Fruit fly (Drosophila melanogaster) whole organism, embryonic: ENCODE measurements around the gene MtnE.

Experiments used
- Atf-2 ChIP-seq: fragments of 200-800 bp; sonication (Bioruptor generic); optimal IDR thresholded peaks from 2 replicates; lab custom pipeline; 2016; ENCODE audit warnings: missing biosample characterization, missing genetic modification characterization
- Awh ChIP-seq: fragments of 200-800 bp; sonication (Bioruptor generic); IDR thresholded peaks from 2 replicates; pipeline ENCODE4, ENCODE4 v1.3.6; 2022; ENCODE audit warnings: missing biosample characterization, missing genetic modification characterization
- Bdp1 ChIP-seq: fragments of 200-800 bp; sonication (Bioruptor generic); optimal IDR thresholded peaks from 3 replicates; lab custom pipeline; 2016; ENCODE audit warnings: missing biosample characterization, missing genetic modification characterization
- Bteb2 ChIP-seq: fragments of 200-800 bp; sonication (Bioruptor generic); optimal IDR thresholded peaks from 2 replicates; lab custom pipeline; 2016; ENCODE audit warnings: missing biosample characterization, missing genetic modification characterization
- CG10209 ChIP-seq: fragments of 200-800 bp; sonication (Bioruptor generic); optimal IDR thresholded peaks from 3 replicates; lab custom pipeline; 2017; ENCODE audit warnings: missing biosample characterization, mild to moderate bottlenecking, missing genetic modification characterization, missing genetic modification reagents
- CG10321 ChIP-seq: fragments of 200-800 bp; sonication (Bioruptor generic); IDR thresholded peaks from 2 replicates; pipeline ENCODE4 v1.3.6; 2022; ENCODE audit warnings: missing biosample characterization, missing genetic modification characterization
- CG10462 ChIP-seq: fragments of 200-800 bp; sonication (Bioruptor generic); optimal IDR thresholded peaks from 2 replicates; lab custom pipeline; 2016; ENCODE audit warnings: missing biosample characterization, missing genetic modification characterization
- CG11456 ChIP-seq: fragments of 200-800 bp; sonication (Bioruptor generic); IDR thresholded peaks from 3 replicates; pipeline ENCODE4 v1.3.6; 2022; ENCODE audit warnings: missing biosample characterization, missing genetic modification characterization
- CG13775 ChIP-seq: fragments of 200-800 bp; sonication (Bioruptor generic); optimal IDR thresholded peaks from 3 replicates; lab custom pipeline; 2017; ENCODE audit warnings: missing biosample characterization, mild to moderate bottlenecking, missing genetic modification characterization
- CG14710 ChIP-seq: fragments of 200-800 bp; sonication (Bioruptor generic); optimal IDR thresholded peaks from 3 replicates; lab custom pipeline; 2019; ENCODE audit warnings: missing biosample characterization, mild to moderate bottlenecking, missing genetic modification characterization, moderate library complexity
- CG2116 ChIP-seq: fragments of 200-800 bp; sonication (Bioruptor generic); optimal IDR thresholded peaks from 3 replicates; lab custom pipeline; 2018; ENCODE audit warnings: missing biosample characterization, mild to moderate bottlenecking, missing genetic modification characterization
- CG2129 ChIP-seq: fragments of 200-800 bp; sonication (Bioruptor generic); IDR thresholded peaks from 2 replicates; pipeline ENCODE4 v1.3.6; 2022; ENCODE audit warnings: missing biosample characterization, missing genetic modification characterization; ENCODE audit not compliant: partially characterized antibody
- CG2678 ChIP-seq: fragments of 200-800 bp; sonication (Bioruptor generic); optimal IDR thresholded peaks from 3 replicates; lab custom pipeline; 2019; ENCODE audit warnings: missing biosample characterization, mild to moderate bottlenecking, missing genetic modification characterization, moderate library complexity
- CG2712 ChIP-seq: fragments of 200-800 bp; optimal IDR thresholded peaks from 3 replicates; lab custom pipeline; 2019; ENCODE audit warnings: missing biosample characterization, mild to moderate bottlenecking, missing genetic modification characterization, moderate library complexity
- CG5180 ChIP-seq: fragments of 200-800 bp; sonication (Bioruptor generic); optimal IDR thresholded peaks from 3 replicates; lab custom pipeline; 2017; ENCODE audit warnings: missing biosample characterization, missing genetic modification characterization, mild to moderate bottlenecking, moderate library complexity, missing genetic modification reagents
- CG5245 ChIP-seq: fragments of 200-800 bp; sonication (Bioruptor generic); optimal IDR thresholded peaks from 3 replicates; lab custom pipeline; 2016; ENCODE audit warnings: missing biosample characterization, missing genetic modification characterization
- CG5953 ChIP-seq: fragments of 200-800 bp; sonication (Bioruptor generic); IDR thresholded peaks from 2 replicates; pipeline ENCODE4 v1.3.6; 2022; ENCODE audit warnings: missing biosample characterization, missing genetic modification characterization
- CG6765 ChIP-seq: fragments of 200-800 bp; sonication (Bioruptor generic); optimal IDR thresholded peaks from 3 replicates; lab custom pipeline; 2017; ENCODE audit warnings: missing biosample characterization, mild to moderate bottlenecking, missing genetic modification characterization
- CG7839 ChIP-seq: fragments of 200-800 bp; sonication (Bioruptor generic); optimal IDR thresholded peaks from 3 replicates; lab custom pipeline; 2018; ENCODE audit warnings: missing biosample characterization, mild to moderate bottlenecking, missing genetic modification characterization, moderate library complexity
- CTCF ChIP-seq: fragments of 200-800 bp; sonication (Bioruptor generic); optimal IDR thresholded peaks from 2 replicates; lab custom pipeline; 2017; ENCODE audit warnings: missing biosample characterization, mild to moderate bottlenecking, missing genetic modification characterization, moderate library complexity
- Dip3 ChIP-seq: fragments of 200-800 bp; sonication (Bioruptor generic); optimal IDR thresholded peaks from 3 replicates; lab custom pipeline; 2016; ENCODE audit warnings: missing biosample characterization, missing genetic modification characterization
- Doc2 ChIP-seq: fragments of 200-800 bp; sonication (Bioruptor generic); IDR thresholded peaks from 2 replicates; pipeline ENCODE4 v1.3.6; 2022; ENCODE audit warnings: missing biosample characterization, missing genetic modification characterization
- Dp ChIP-seq: fragments of 200-800 bp; sonication (Bioruptor generic); optimal IDR thresholded peaks from 2 replicates; lab custom pipeline; 2018; ENCODE audit warnings: missing biosample characterization, mild to moderate bottlenecking, missing genetic modification characterization, moderate library complexity
- E2f2 ChIP-seq: fragments of 200-800 bp; sonication (Bioruptor generic); IDR thresholded peaks from 2 replicates; pipeline ENCODE4 v1.3.6; 2022; ENCODE audit warnings: missing biosample characterization, missing genetic modification characterization
- ERR ChIP-seq: fragments of 200-800 bp; sonication (Bioruptor generic); optimal IDR thresholded peaks from 2 replicates; lab custom pipeline; 2016; ENCODE audit warnings: missing biosample characterization, missing genetic modification characterization
- Fer3 ChIP-seq: fragments of 200-800 bp; sonication (Bioruptor generic); optimal IDR thresholded peaks from 2 replicates; lab custom pipeline; 2018; ENCODE audit warnings: missing biosample characterization, mild to moderate bottlenecking, missing genetic modification characterization, moderate library complexity
- Gsc ChIP-seq: fragments of 200-800 bp; sonication (Bioruptor generic); IDR thresholded peaks from 2 replicates; pipeline ENCODE4 v1.3.6; 2022; ENCODE audit warnings: missing biosample characterization, missing genetic modification characterization
- HLH54F ChIP-seq: fragments of 200-800 bp; sonication (Bioruptor generic); optimal IDR thresholded peaks from 3 replicates; lab custom pipeline; 2016; ENCODE audit warnings: missing biosample characterization, missing genetic modification characterization
- HmgD ChIP-seq: fragments of 200-800 bp; sonication (Bioruptor generic); optimal IDR thresholded peaks from 3 replicates; lab custom pipeline; 2016; ENCODE audit warnings: missing biosample characterization, missing genetic modification characterization
- Mes4 ChIP-seq: fragments of 200-800 bp; sonication (Bioruptor generic); optimal IDR thresholded peaks from 2 replicates; lab custom pipeline; 2016; ENCODE audit warnings: missing biosample characterization, missing genetic modification characterization
- Rx ChIP-seq: fragments of 200-800 bp; sonication (Bioruptor generic); IDR thresholded peaks from 2 replicates; pipeline ENCODE4 v1.3.6; 2022; ENCODE audit warnings: missing biosample characterization, missing genetic modification characterization
- Ssrp ChIP-seq: fragments of 200-800 bp; sonication (Bioruptor generic); optimal IDR thresholded peaks from 2 replicates; lab custom pipeline; 2018; ENCODE audit warnings: missing biosample characterization, mild to moderate bottlenecking, missing genetic modification characterization, moderate library complexity
- Taf1 ChIP-seq: fragments of 200-800 bp; sonication (Bioruptor generic); IDR thresholded peaks from 2 replicates; pipeline ENCODE4 v1.3.6; 2022; ENCODE audit warnings: missing biosample characterization, missing genetic modification characterization
- Tbp ChIP-seq: fragments of >200 bp; optimal IDR thresholded peaks from 2 replicates; lab custom pipeline; 2018; ENCODE audit warnings: missing biosample characterization, missing genetic modification characterization
- Vsx1 ChIP-seq: fragments of 200-800 bp; sonication (Bioruptor generic); optimal IDR thresholded peaks from 2 replicates; lab custom pipeline; 2017; ENCODE audit warnings: missing biosample characterization, mild to moderate bottlenecking, missing genetic modification characterization, missing genetic modification reagents
- ab ChIP-seq: fragments of 200-800 bp; sonication (Bioruptor generic); optimal IDR thresholded peaks from 2 replicates; lab custom pipeline; 2016; ENCODE audit warnings: missing biosample characterization, missing genetic modification characterization
- bbx ChIP-seq: fragments of 200-800 bp; sonication (Bioruptor generic); IDR thresholded peaks from 2 replicates; pipeline ENCODE4 v1.3.6; 2022; ENCODE audit warnings: missing biosample characterization, missing genetic modification characterization; ENCODE audit not compliant: partially characterized antibody
- cg ChIP-seq: fragments of 200-800 bp; sonication (Bioruptor generic); optimal IDR thresholded peaks from 3 replicates; lab custom pipeline; 2019; ENCODE audit warnings: missing biosample characterization, mild to moderate bottlenecking, missing genetic modification characterization, moderate library complexity
- grn ChIP-seq: fragments of 200-800 bp; sonication (Bioruptor generic); optimal IDR thresholded peaks from 3 replicates; lab custom pipeline; 2017; ENCODE audit warnings: missing biosample characterization, missing genetic modification characterization
- hbn ChIP-seq: fragments of 200-800 bp; sonication (Bioruptor generic); IDR thresholded peaks from 2 replicates; pipeline ENCODE4 v1.3.6; 2022; ENCODE audit warnings: missing biosample characterization, missing genetic modification characterization; ENCODE audit not compliant: partially characterized antibody
- her ChIP-seq: fragments of 200-800 bp; sonication (Bioruptor generic); optimal IDR thresholded peaks from 2 replicates; lab custom pipeline; 2016; ENCODE audit warnings: missing biosample characterization, missing genetic modification characterization
- lab ChIP-seq: fragments of 200-800 bp; sonication (Bioruptor generic); optimal IDR thresholded peaks from 3 replicates; lab custom pipeline; 2017; ENCODE audit warnings: missing biosample characterization, missing genetic modification characterization, mild to moderate bottlenecking, moderate library complexity, missing genetic modification reagents
- luna ChIP-seq: fragments of 200-800 bp; sonication (Bioruptor generic); optimal IDR thresholded peaks from 2 replicates; lab custom pipeline; 2016; ENCODE audit warnings: missing biosample characterization, missing genetic modification characterization
- prd ChIP-seq, 3 experiments: fragments of >200 bp in 2 of 3; fragments of 200-800 bp in 1 of 3; sonication (Bioruptor generic) in 1 of 3; optimal IDR thresholded peaks in 2 of 3; IDR thresholded peaks in 1 of 3; 2 replicates in 2 of 3; 3 replicates in 1 of 3; pipeline versions ENCODE4 v1.3.6 to Lab custom; 2017 to 2022; ENCODE audit warnings: missing biosample characterization in 1 of 3, missing genetic modification characterization in 1 of 3
- sc ChIP-seq, 3 experiments: fragments of >200 bp in 2 of 3; fragments of 200-800 bp in 1 of 3; sonication (Bioruptor generic) in 1 of 3; optimal IDR thresholded peaks; 2 replicates in 2 of 3; 3 replicates in 1 of 3; lab custom pipeline; 2017; ENCODE audit warnings: mild to moderate bottlenecking in 1 of 3, missing biosample characterization in 1 of 3, missing genetic modification characterization in 1 of 3, missing genetic modification reagents in 1 of 3
- schlank ChIP-seq: fragments of 200-800 bp; sonication (Bioruptor generic); optimal IDR thresholded peaks from 2 replicates; lab custom pipeline; 2018; ENCODE audit warnings: missing biosample characterization, mild to moderate bottlenecking, missing genetic modification characterization
- sr ChIP-seq: fragments of 200-800 bp; sonication (Bioruptor generic); IDR thresholded peaks from 3 replicates; pipeline ENCODE4 v1.3.6; 2022; ENCODE audit warnings: missing biosample characterization, missing genetic modification characterization
- stc ChIP-seq: fragments of 200-800 bp; sonication (Bioruptor generic); IDR thresholded peaks from 2 replicates; pipeline ENCODE4 v1.3.6; 2022; ENCODE audit warnings: missing biosample characterization, missing genetic modification characterization
- trem ChIP-seq: fragments of 200-800 bp; optimal IDR thresholded peaks from 3 replicates; lab custom pipeline; 2019; ENCODE audit warnings: missing biosample characterization, mild to moderate bottlenecking, missing genetic modification characterization, moderate library complexity

The MtnE gene

dm6 chr3R:20557415-20558105, 23.1 kb upstream of the MtnE start, which contains the start of the genes DPCoAC and CG5180 (continued):
- peak; percentile 92 for TF ChIP-seq HmgD (GFP tag; lab: Kevin White, UChicago)
- TF ChIP-seq cg (GFP tag; lab: Kevin White, UChicago) = peak; percentile 56
- TF ChIP-seq Bdp1 = no peak
- peak; percentile 28 for TF ChIP-seq CG10209 (GFP tag; lab: Kevin White, UChicago)
- peak; percentile 37 for TF ChIP-seq trem (tag; lab: Kevin White, UChicago)
- peak; percentile 39 for TF ChIP-seq Atf-2 (GFP tag; lab: Kevin White, UChicago)
- TF ChIP-seq Mes4 (GFP tag; lab: Kevin White, UChicago) = peak; percentile 14
- no peak for TF ChIP-seq prd (optimal IDR thresholded peaks at IDR 0.05; lab: Kevin White, UChicago)
- TF ChIP-seq prd (GFP tag; IDR thresholded peaks at IDR 0.05; lab: Robert Waterston, UW) = peak; percentile 86
- peak; percentile 75 for TF ChIP-seq Dip3 (GFP tag; lab: Kevin White, UChicago)
- no peak for TF ChIP-seq CG10462 (GFP tag; lab: Kevin White, UChicago)
- no peak for TF ChIP-seq Dp
- TF ChIP-seq CG2129 (GFP tag; lab: Robert Waterston, UW) = no peak
- TF ChIP-seq Bteb2 (GFP tag; lab: Kevin White, UChicago) = peak; percentile 37
- peak; percentile 43 for TF ChIP-seq CG2712 (tag; lab: Kevin White, UChicago)
- peak; percentile 62 for TF ChIP-seq CG7839
- no peak for TF ChIP-seq grn
- TF ChIP-seq Awh (GFP tag; lab: Robert Waterston, UW) = peak; percentile 69
- peak; percentile 78 for TF ChIP-seq sr (GFP tag; lab: Robert Waterston, UW)
- TF ChIP-seq CTCF (GFP tag; lab: Kevin White, UChicago) = peak; percentile 56
- peak; percentile 1 for TF ChIP-seq schlank (tag; lab: Kevin White, UChicago)
- no peak for TF ChIP-seq Vsx1 (GFP tag; lab: Kevin White, UChicago)
- peak; percentile 49; the same call in 1 of the 2 replicates for TF ChIP-seq CG10321 (GFP tag; lab: Robert Waterston, UW)
- TF ChIP-seq CG5180 (GFP tag; lab: Kevin White, UChicago) = peak; percentile 51
- TF ChIP-seq E2f2 = peak; percentile 12; the same call in 1 of the 2 replicates
- peak; percentile 5 for TF ChIP-seq ab (GFP tag; lab: Kevin White, UChicago)
- peak; percentile 49 for TF ChIP-seq hbn (GFP tag; lab: Robert Waterston, UW)
- TF ChIP-seq Fer3 (tag; lab: Kevin White, UChicago) = peak; percentile 54
- peak; percentile 35; the same call in 1 of the 2 replicates for TF ChIP-seq Taf1 (GFP tag; lab: Robert Waterston, UW)
- TF ChIP-seq CG2116 (GFP tag; lab: Kevin White, UChicago) = peak; percentile 54
- TF ChIP-seq CG6765 = no peak
- no peak for TF ChIP-seq Tbp
- TF ChIP-seq Gsc = no peak
- TF ChIP-seq CG14710 = peak; percentile 53
- peak; percentile 51 for TF ChIP-seq her (GFP tag; lab: Kevin White, UChicago)
- peak; percentile 30; the same call in 1 of the 2 replicates for TF ChIP-seq Rx (GFP tag; lab: Robert Waterston, UW)
- peak; percentile 76 for TF ChIP-seq bbx (GFP tag; lab: Robert Waterston, UW)
- TF ChIP-seq Ssrp = peak; percentile 59
- no peak for TF ChIP-seq CG5953 (GFP tag; lab: Robert Waterston, UW)
- TF ChIP-seq sc (optimal IDR thresholded peaks at IDR 0.05; lab: Kevin White, UChicago) = no peak
- TF ChIP-seq sc (GFP tag; optimal IDR thresholded peaks at IDR 0.05; lab: Kevin White, UChicago) = no peak
- no peak for TF ChIP-seq luna (GFP tag; lab: Kevin White, UChicago)
- peak; percentile 52 for TF ChIP-seq ERR (GFP tag; lab: Kevin White, UChicago)
- TF ChIP-seq CG11456 (GFP tag; lab: Robert Waterston, UW) = peak; percentile 89
- no peak for TF ChIP-seq Doc2
- peak; percentile 64 for TF ChIP-seq HLH54F (GFP tag; lab: Kevin White, UChicago)
- TF ChIP-seq lab (GFP tag; lab: Kevin White, UChicago) = peak; percentile 68
- peak; percentile 41 for TF ChIP-seq CG5245 (GFP tag; lab: Kevin White, UChicago)
- TF ChIP-seq CG2678 (tag; lab: Kevin White, UChicago) = peak; percentile 56
- TF ChIP-seq stc = peak; percentile 38; the same call in 1 of the 2 replicates
- TF ChIP-seq CG13775 (GFP tag; lab: Kevin White, UChicago) = peak; percentile 58
